Fruit fly (Drosophila melanogaster) whole organism, embryonic: ENCODE measurements around the gene Rtc1.
A peak's percentile ranks its signal among the peaks of the same experiment; 100 is the strongest.

Source experiments
- ATbp ChIP-seq: fragments of 200-800 bp; sonication (Bioruptor generic); optimal IDR thresholded peaks from 2 replicates; lab custom pipeline; 2017; ENCODE audit warnings: missing biosample characterization, mild to moderate bottlenecking, missing genetic modification characterization, missing genetic modification reagents
- Atf3 ChIP-seq: fragments of 200-800 bp; sonication (Bioruptor generic); optimal IDR thresholded peaks from 3 replicates; lab custom pipeline; 2016; ENCODE audit warnings: missing biosample characterization, missing genetic modification characterization
- Atf6 ChIP-seq: fragments of 200-800 bp; sonication (Bioruptor generic); IDR thresholded peaks from 2 replicates; pipeline ENCODE4 v1.3.6; 2022; ENCODE audit warnings: missing biosample characterization, missing genetic modification characterization
- B-H1 ChIP-seq: fragments of 200-800 bp; sonication (Bioruptor generic); IDR thresholded peaks from 3 replicates; pipeline ENCODE4 v1.3.6; 2022; ENCODE audit warnings: missing biosample characterization, missing genetic modification characterization
- Blimp-1 ChIP-seq: fragments of 200-800 bp; sonication (Bioruptor generic); optimal IDR thresholded peaks from 3 replicates; lab custom pipeline; 2018; ENCODE audit warnings: missing biosample characterization, missing genetic modification characterization, mild to moderate bottlenecking, moderate library complexity, missing genetic modification reagents
- BtbVII ChIP-seq: fragments of 200-800 bp; sonication (Bioruptor generic); optimal IDR thresholded peaks from 3 replicates; lab custom pipeline; 2017; ENCODE audit warnings: missing biosample characterization, mild to moderate bottlenecking, missing genetic modification characterization
- CG10274 ChIP-seq: fragments of 200-800 bp; sonication (Bioruptor generic); optimal IDR thresholded peaks from 3 replicates; lab custom pipeline; 2017; ENCODE audit warnings: missing biosample characterization, mild to moderate bottlenecking, missing genetic modification characterization
- CG13296 ChIP-seq: fragments of 200-800 bp; sonication (Bioruptor generic); optimal IDR thresholded peaks from 3 replicates; lab custom pipeline; 2018; ENCODE audit warnings: missing biosample characterization, mild to moderate bottlenecking, missing genetic modification characterization
- CG1603 ChIP-seq: fragments of 200-800 bp; sonication (Bioruptor generic); optimal IDR thresholded peaks from 2 replicates; lab custom pipeline; 2019; ENCODE audit warnings: missing biosample characterization, mild to moderate bottlenecking, missing genetic modification characterization, moderate library complexity
- CG1647 ChIP-seq: fragments of 200-800 bp; sonication (Bioruptor generic); optimal IDR thresholded peaks from 3 replicates; lab custom pipeline; 2016; ENCODE audit warnings: missing biosample characterization, missing genetic modification characterization
- CG16779 ChIP-seq: fragments of 200-800 bp; sonication (Bioruptor generic); IDR thresholded peaks from 2 replicates; pipeline ENCODE4 v1.3.6; 2022; ENCODE audit warnings: missing biosample characterization, missing genetic modification characterization
- CG17361 ChIP-seq: fragments of 200-800 bp; sonication (Bioruptor generic); IDR thresholded peaks from 3 replicates; pipeline ENCODE4 v1.3.6; 2022; ENCODE audit warnings: missing biosample characterization, missing genetic modification characterization
- CG18011 ChIP-seq: fragments of 200-800 bp; sonication (Bioruptor generic); optimal IDR thresholded peaks from 2 replicates; lab custom pipeline; 2017; ENCODE audit warnings: missing biosample characterization, missing genetic modification characterization, mild to moderate bottlenecking, moderate library complexity, missing genotype
- CG18599 ChIP-seq: fragments of 200-800 bp; sonication (Bioruptor generic); optimal IDR thresholded peaks from 3 replicates; lab custom pipeline; 2017; ENCODE audit warnings: missing biosample characterization, missing genetic modification characterization, mild to moderate bottlenecking, moderate library complexity, missing genetic modification reagents
- CG18764 ChIP-seq: fragments of 200-800 bp; sonication (Bioruptor generic); optimal IDR thresholded peaks from 3 replicates; lab custom pipeline; 2016; ENCODE audit warnings: missing biosample characterization, missing genetic modification characterization
- CG2120 ChIP-seq: fragments of 200-800 bp; sonication (Bioruptor generic); optimal IDR thresholded peaks from 3 replicates; lab custom pipeline; 2016; ENCODE audit warnings: missing biosample characterization, missing genetic modification characterization
- CG2712 ChIP-seq: fragments of 200-800 bp; optimal IDR thresholded peaks from 3 replicates; lab custom pipeline; 2019; ENCODE audit warnings: missing biosample characterization, mild to moderate bottlenecking, missing genetic modification characterization, moderate library complexity
- CG30403 ChIP-seq: fragments of 200-800 bp; sonication (Bioruptor generic); optimal IDR thresholded peaks from 3 replicates; lab custom pipeline; 2016; ENCODE audit warnings: missing biosample characterization, missing genetic modification characterization
- CG31224 ChIP-seq: fragments of 200-800 bp; sonication (Bioruptor generic); IDR thresholded peaks from 2 replicates; pipeline ENCODE4 v1.3.6; 2022; ENCODE audit warnings: missing biosample characterization, missing genetic modification characterization
- CG31388 ChIP-seq: fragments of 200-800 bp; sonication (Bioruptor generic); optimal IDR thresholded peaks from 2 replicates; lab custom pipeline; 2016; ENCODE audit warnings: missing biosample characterization, missing genetic modification characterization
- CG32532 ChIP-seq: fragments of 200-800 bp; sonication (Bioruptor generic); IDR thresholded peaks from 2 replicates; pipeline ENCODE4 v1.3.6; 2022; ENCODE audit warnings: missing biosample characterization, missing genetic modification characterization
- CG4328 ChIP-seq: fragments of 200-800 bp; sonication (Bioruptor generic); optimal IDR thresholded peaks from 3 replicates; lab custom pipeline; 2017; ENCODE audit warnings: missing biosample characterization, missing genetic modification reagents, missing genetic modification characterization
- CG4617 ChIP-seq: fragments of 200-800 bp; sonication (Bioruptor generic); optimal IDR thresholded peaks from 3 replicates; lab custom pipeline; 2016; ENCODE audit warnings: missing biosample characterization, missing genetic modification characterization, borderline replicate concordance
- CG4730 ChIP-seq: fragments of 200-800 bp; sonication (Bioruptor generic); IDR thresholded peaks from 2 replicates; pipeline ENCODE4 v1.3.6; 2022; ENCODE audit warnings: missing biosample characterization, missing genetic modification characterization
- CG6272 ChIP-seq: fragments of 200-800 bp; sonication (Bioruptor generic); IDR thresholded peaks from 2 replicates; pipeline ENCODE4 v1.3.6; 2022; ENCODE audit warnings: missing biosample characterization, missing genetic modification characterization
- CG8281 ChIP-seq: fragments of 200-800 bp; sonication (Bioruptor generic); optimal IDR thresholded peaks from 2 replicates; lab custom pipeline; 2018; ENCODE audit warnings: missing biosample characterization, mild to moderate bottlenecking, missing genetic modification characterization, moderate library complexity
- CrebB ChIP-seq: fragments of 200-800 bp; sonication (Bioruptor generic); optimal IDR thresholded peaks from 3 replicates; lab custom pipeline; 2018; ENCODE audit warnings: missing biosample characterization, mild to moderate bottlenecking, missing genetic modification characterization
- Elba2 ChIP-seq: fragments of 200-800 bp; sonication (Bioruptor generic); optimal IDR thresholded peaks from 3 replicates; lab custom pipeline; 2016; ENCODE audit warnings: missing biosample characterization, missing genetic modification characterization
- Hey ChIP-seq: fragments of 200-800 bp; sonication (Bioruptor generic); optimal IDR thresholded peaks from 3 replicates; lab custom pipeline; 2018; ENCODE audit warnings: missing biosample characterization, mild to moderate bottlenecking, missing genetic modification characterization
- Hr3 ChIP-seq: fragments of 200-800 bp; sonication (Bioruptor generic); optimal IDR thresholded peaks from 3 replicates; lab custom pipeline; 2016; ENCODE audit warnings: missing biosample characterization, missing genetic modification characterization
- Hsf ChIP-seq: fragments of 200-800 bp; sonication (Bioruptor generic); optimal IDR thresholded peaks from 3 replicates; lab custom pipeline; 2016; ENCODE audit warnings: missing biosample characterization, missing genetic modification characterization
- MESR4 ChIP-seq: fragments of 200-800 bp; sonication (Bioruptor generic); optimal IDR thresholded peaks from 2 replicates; lab custom pipeline; 2018; ENCODE audit warnings: missing biosample characterization, mild to moderate bottlenecking, missing genetic modification characterization, moderate library complexity
- Myb ChIP-seq: fragments of 200-800 bp; sonication (Bioruptor generic); optimal IDR thresholded peaks from 2 replicates; lab custom pipeline; 2016; ENCODE audit warnings: missing biosample characterization, missing genetic modification characterization
- PHDP ChIP-seq: fragments of 200-800 bp; sonication (Bioruptor generic); optimal IDR thresholded peaks from 3 replicates; lab custom pipeline; 2018; ENCODE audit warnings: missing biosample characterization, mild to moderate bottlenecking, missing genetic modification characterization, moderate library complexity
- Pdp1 ChIP-seq, 2 experiments: fragments of 200-800 bp; sonication (Bioruptor generic); optimal IDR thresholded peaks; 3 replicates each; lab custom pipeline; 2016; ENCODE audit warnings: missing biosample characterization in 2 of 2, missing genetic modification characterization in 2 of 2, mild to moderate bottlenecking in 1 of 2, moderate library complexity in 1 of 2
- Rfx ChIP-seq: fragments of 200-800 bp; sonication (Bioruptor generic); IDR thresholded peaks from 2 replicates; pipeline ENCODE4 v1.3.6; 2022; ENCODE audit warnings: missing biosample characterization, missing genetic modification characterization
- Sry-δ ChIP-seq: fragments of 200-800 bp; sonication (Bioruptor generic); optimal IDR thresholded peaks from 2 replicates; lab custom pipeline; 2016; ENCODE audit warnings: missing biosample characterization, missing genetic modification characterization
- btn ChIP-seq: fragments of 200-800 bp; sonication (Bioruptor generic); optimal IDR thresholded peaks from 2 replicates; lab custom pipeline; 2016; ENCODE audit warnings: missing biosample characterization, missing genetic modification characterization
- crc ChIP-seq: fragments of 200-800 bp; sonication (Bioruptor generic); optimal IDR thresholded peaks from 2 replicates; lab custom pipeline; 2016; ENCODE audit warnings: missing biosample characterization, missing genetic modification characterization
- cwo ChIP-seq: fragments of 200-800 bp; sonication (Bioruptor generic); optimal IDR thresholded peaks from 3 replicates; lab custom pipeline; 2017; ENCODE audit warnings: missing biosample characterization, missing genetic modification characterization, mild to moderate bottlenecking, moderate library complexity, missing genetic modification reagents
- eyg ChIP-seq: fragments of 200-800 bp; sonication (Bioruptor generic); optimal IDR thresholded peaks from 3 replicates; lab custom pipeline; 2016; ENCODE audit warnings: missing biosample characterization, missing genetic modification characterization
- ind ChIP-seq: fragments of 200-800 bp; sonication (Bioruptor generic); optimal IDR thresholded peaks from 3 replicates; lab custom pipeline; 2016; ENCODE audit warnings: missing biosample characterization, missing genetic modification characterization
- inv ChIP-seq: fragments of 200-800 bp; sonication (Bioruptor generic); IDR thresholded peaks from 2 replicates; pipeline ENCODE4 v1.3.6; 2022; ENCODE audit warnings: missing biosample characterization, missing genetic modification characterization; ENCODE audit not compliant: partially characterized antibody
- kah ChIP-seq: fragments of 200-800 bp; sonication (Bioruptor generic); optimal IDR thresholded peaks from 2 replicates; lab custom pipeline; 2018; ENCODE audit warnings: missing biosample characterization, mild to moderate bottlenecking, missing genetic modification characterization
- lilli ChIP-seq: fragments of 200-800 bp; sonication (Bioruptor generic); optimal IDR thresholded peaks from 3 replicates; lab custom pipeline; 2016; ENCODE audit warnings: missing biosample characterization, missing genetic modification characterization
- lmd ChIP-seq: fragments of 200-800 bp; sonication (Bioruptor generic); IDR thresholded peaks from 2 replicates; pipeline ENCODE4 v1.3.6; 2022; ENCODE audit warnings: missing biosample characterization, missing genetic modification characterization
- lola ChIP-seq, 3 experiments: fragments of >200 bp in 2 of 3; fragments of 200-800 bp in 1 of 3; sonication (Bioruptor generic) in 1 of 3; optimal IDR thresholded peaks; 2 replicates each; lab custom pipeline; 2017 to 2019; ENCODE audit warnings: missing biosample characterization in 3 of 3, missing genetic modification characterization in 3 of 3, mild to moderate bottlenecking in 1 of 3, moderate library complexity in 1 of 3
- mld ChIP-seq: fragments of 200-800 bp; sonication (Bioruptor generic); IDR thresholded peaks from 3 replicates; pipeline ENCODE4 v1.3.6; 2022; ENCODE audit warnings: missing biosample characterization, missing genetic modification characterization; ENCODE audit not compliant: partially characterized antibody
- nmo ChIP-seq: fragments of 200-800 bp; sonication (Bioruptor generic); optimal IDR thresholded peaks from 2 replicates; lab custom pipeline; 2018; ENCODE audit warnings: missing biosample characterization, mild to moderate bottlenecking, missing genetic modification characterization, moderate library complexity
- oc ChIP-seq: fragments of 200-800 bp; sonication (Bioruptor generic); optimal IDR thresholded peaks from 2 replicates; lab custom pipeline; 2018; ENCODE audit warnings: missing biosample characterization, mild to moderate bottlenecking, missing genetic modification characterization, moderate library complexity
- unpg ChIP-seq: fragments of 200-800 bp; sonication (Bioruptor generic); optimal IDR thresholded peaks from 3 replicates; lab custom pipeline; 2018; ENCODE audit warnings: missing biosample characterization, mild to moderate bottlenecking, missing genetic modification characterization, moderate library complexity

Gene Rtc1

dm6 chrX:13717982-13718402 lies 39.0 kb upstream of the Rtc1 start, which contains the start of gene Nadsyn (continued):
- TF ChIP-seq PHDP (tag; lab: Kevin White, UChicago) (no peak), CG16779 (GFP tag; lab: Robert Waterston, UW) (no peak), Rfx (GFP tag; lab: Robert Waterston, UW) (no peak), CG30403 (GFP tag; lab: Kevin White, UChicago) (no peak), CG13296 (no peak), CG1603 (tag; lab: Kevin White, UChicago) (no peak), CG32532 (GFP tag; lab: Robert Waterston, UW) (no peak), kah (GFP tag; lab: Kevin White, UChicago) (no peak), CG2120 (GFP tag; lab: Kevin White, UChicago) (no peak), eyg (no peak), Hr3 (GFP tag; lab: Kevin White, UChicago) (no peak), CG1647 (GFP tag; lab: Kevin White, UChicago) (no peak), CG4730 (GFP tag; lab: Robert Waterston, UW) (no peak), ind (no peak), Blimp-1 (GFP tag; lab: Kevin White, UChicago) (no peak), unpg (GFP tag; lab: Kevin White, UChicago) (no peak), CG18599 (GFP tag; lab: Kevin White, UChicago) (no peak), Atf6 (no peak), BtbVII (GFP tag; lab: Kevin White, UChicago) (no peak), Hey (no peak), Atf3 (no peak), mld (peak; percentile 74), CG4617 (GFP tag; lab: Kevin White, UChicago) (peak; percentile 14), CG4328 (no peak), CG18011 (no peak), CG6272 (no peak), CG8281 (no peak), Elba2 (peak; percentile 76), btn (no peak), cwo (GFP tag; lab: Kevin White, UChicago) (no peak), CG18764 (GFP tag; lab: Kevin White, UChicago) (no peak), CG31224 (GFP tag; lab: Robert Waterston, UW) (no peak), nmo (peak; percentile 18), MESR4 (GFP tag; lab: Kevin White, UChicago) (peak; percentile 53), B-H1 (GFP tag; lab: Robert Waterston, UW) (no peak), CG17361 (GFP tag; lab: Robert Waterston, UW) (no peak), crc (GFP tag; lab: Kevin White, UChicago) (no peak), Sry-δ (GFP tag; lab: Kevin White, UChicago) (peak; percentile 85), ATbp (GFP tag; lab: Kevin White, UChicago) (no peak), lola (GFP tag; optimal IDR thresholded peaks at IDR 0.05; lab: Kevin White, UChicago) (no peak), CG10274 (GFP tag; lab: Kevin White, UChicago) (no peak), CG2712 (tag; lab: Kevin White, UChicago) (no peak), CrebB (no peak), Myb (GFP tag; lab: Kevin White, UChicago) (no peak), oc (no peak), lilli (GFP tag; lab: Kevin White, UChicago) (peak; percentile 9), inv (GFP tag; lab: Robert Waterston, UW) (peak; percentile 70), lmd (GFP tag; lab: Robert Waterston, UW) (no peak), Pdp1 (GFP tag; optimal IDR thresholded peaks at IDR 0.05; lab: Kevin White, UChicago) (no peak), CG31388 (GFP tag; lab: Kevin White, UChicago) (no peak), Hsf (GFP tag; lab: Kevin White, UChicago) (no peak)
